Worm (Caenorhabditis elegans): Measurements from ENCODE around the gene F13B12.3.

DNA sequence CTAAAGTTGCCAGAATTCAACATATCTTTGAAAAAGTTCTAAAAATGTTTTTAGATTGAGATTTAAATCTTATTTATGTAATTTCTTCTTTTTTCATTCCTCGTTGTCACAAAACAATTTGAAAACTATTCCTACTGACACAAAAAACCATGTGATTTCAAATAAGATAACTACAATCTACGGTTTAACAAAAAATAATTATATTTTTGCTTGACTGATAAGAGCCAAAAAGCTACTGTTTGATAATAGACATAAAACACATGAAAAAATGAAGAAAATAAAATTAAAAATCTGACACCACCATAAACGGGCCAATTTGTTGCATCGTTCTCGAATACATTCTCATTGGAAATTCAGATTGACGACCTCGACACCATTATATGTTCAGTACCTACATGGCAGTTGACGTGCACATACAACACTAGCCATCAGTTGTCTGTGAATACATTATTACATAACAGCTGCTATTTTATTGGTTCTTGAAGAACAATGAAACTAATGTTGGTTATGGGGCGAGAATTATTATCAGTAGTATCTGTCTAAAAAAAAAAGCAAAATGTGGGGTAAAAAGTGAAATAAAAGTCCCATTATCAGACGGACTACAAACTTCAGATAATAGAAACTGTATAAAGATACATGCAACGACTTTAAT is 25.2 kb downstream of the F13B12.3 start, which contains the start of gene ugt-43:
- TF ChIP-seq cog-1 (tag; optimal IDR thresholded peaks at IDR 0.05), result no peak
- TF ChIP-seq flt-1 (GFP tag; IDR thresholded peaks at IDR 0.05), result no peak
- TF ChIP-seq ztf-23 (GFP tag; IDR thresholded peaks at IDR 0.05), result no peak
- no peak for TF ChIP-seq ztf-29 (GFP tag; IDR thresholded peaks at IDR 0.05)
